Worm (Caenorhabditis elegans): Measurements from ENCODE around the gene K02H11.4.

- TF ChIP-seq pha-4 (tag; optimal IDR thresholded peaks at IDR 0.05) (no peak), lsy-27 (tag; optimal IDR thresholded peaks at IDR 0.05; ENCODE audit: borderline replicate concordance, insufficient read depth) (no peak), sea-2 (GFP tag; IDR thresholded peaks at IDR 0.05) (no peak), him-1 (tag; optimal IDR thresholded peaks at IDR 0.05) (no peak), ama-1 (optimal IDR thresholded peaks at IDR 0.05) (no peak), ama-1 (GFP tag; optimal IDR thresholded peaks at IDR 0.05) (no peak), athp-1 (tag; optimal IDR thresholded peaks at IDR 0.05) (no peak), ekl-4 (GFP tag; IDR thresholded peaks at IDR 0.05) (no peak), F37B4.10 (GFP tag; IDR thresholded peaks at IDR 0.05) (no peak), F57C9.4 (tag; optimal IDR thresholded peaks at IDR 0.05) (no peak), unc-130 (GFP tag; optimal IDR thresholded peaks at IDR 0.05) (no peak), nhr-179 (tag; optimal IDR thresholded peaks at IDR 0.05) (no peak)
These were observed 27.1 kb upstream of the K02H11.4 start for ce11 chrV:1558113-1558512.

All from whole organism, young adult.